Worm (Caenorhabditis elegans) whole organism, early embryonic: Measurements from ENCODE around the gene F19B2.6.

Experiments used
- ama-1 ChIP-seq: fragments of 150-350 bp; optimal IDR thresholded peaks from 2 replicates; lab custom pipeline; 2014
- ceh-36 ChIP-seq: sonication (generic microtip); optimal IDR thresholded peaks from 2 replicates; lab custom pipeline; 2016; ENCODE audit warnings: missing genetic modification characterization, inconsistent platforms, missing compliant biosample characterization
- flt-1 ChIP-seq: fragments of 200-800 bp; sonication (Bioruptor generic); IDR thresholded peaks from 2 replicates; pipeline ENCODE4 v1.3.6; 2022; ENCODE audit warnings: missing genetic modification characterization, missing compliant biosample characterization

DNA sequence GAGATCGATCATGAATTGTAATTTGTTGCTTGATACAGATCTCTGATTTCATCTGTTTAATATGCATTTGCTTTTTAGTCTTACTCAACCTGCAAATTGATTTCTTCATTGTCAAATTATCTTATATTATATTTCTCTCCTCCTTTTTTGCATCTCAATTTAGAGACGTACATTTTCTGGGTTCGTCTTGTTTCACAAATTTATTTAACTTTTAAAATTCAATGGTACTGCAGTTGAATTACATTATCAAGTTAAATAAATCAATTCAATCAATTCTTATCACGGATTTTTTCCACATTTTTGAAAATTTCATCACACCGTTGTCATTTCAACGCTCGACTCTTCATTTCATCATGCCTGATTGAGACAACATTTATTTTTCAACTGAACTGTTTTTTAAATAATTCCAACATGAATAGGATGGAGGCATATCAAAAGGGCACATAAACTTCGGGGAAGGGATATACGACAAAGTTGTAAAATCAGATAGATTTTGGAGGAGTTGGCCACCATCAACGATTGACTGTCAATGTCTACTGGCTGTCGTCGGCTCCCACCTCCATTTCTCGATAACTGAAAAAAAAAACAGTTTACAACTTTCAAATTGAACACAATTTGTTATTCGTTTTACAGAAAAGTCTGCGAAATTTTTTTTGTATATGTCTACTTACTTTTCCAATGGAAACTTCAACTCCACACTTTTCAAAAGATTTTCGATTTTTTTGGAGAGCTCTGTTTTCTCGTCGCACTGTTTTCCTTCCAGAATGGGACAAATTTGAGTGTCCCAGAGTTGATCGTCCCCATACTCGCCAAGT lies 4.2 kb downstream of the F19B2.6 start:
- TF ChIP-seq ceh-36 (tag; lab: Kevin White, UChicago) (no peak), flt-1 (GFP tag; lab: Robert Waterston, UW) (no peak), ama-1 (lab: Kevin White, UChicago) (no peak)
